Worm (Caenorhabditis elegans) whole organism, L3 larva: ENCODE measurements around the gene T28C12.2.

ENCODE experiments used
- ZK546.5 ChIP-seq: sonication (generic microtip); optimal IDR thresholded peaks from 2 replicates; lab custom pipeline; 2017; ENCODE audit warnings: missing biosample characterization, missing genetic modification characterization
- ama-1 ChIP-seq: fragments of 150-350 bp; optimal IDR thresholded peaks from 2 replicates; lab custom pipeline; 2018
- ceh-16 ChIP-seq: sonication (generic microtip); optimal IDR thresholded peaks from 2 replicates; lab custom pipeline; 2017; ENCODE audit warnings: missing biosample characterization, missing genetic modification characterization
- ceh-28 ChIP-seq: fragments of 150-350 bp; optimal IDR thresholded peaks from 2 replicates; lab custom pipeline; 2014; ENCODE audit warnings: missing biosample characterization, missing genetic modification reagents, missing genetic modification characterization
- ceh-82 ChIP-seq: fragments of 150-350 bp; optimal IDR thresholded peaks from 2 replicates; lab custom pipeline; 2014; ENCODE audit warnings: missing biosample characterization, missing genetic modification characterization
- daf-12 ChIP-seq: fragments of 150-350 bp; optimal IDR thresholded peaks from 2 replicates; lab custom pipeline; 2014; ENCODE audit warnings: missing biosample characterization, missing genetic modification reagents, missing genetic modification characterization
- egl-5 ChIP-seq: fragments of 150-350 bp; optimal IDR thresholded peaks from 2 replicates; lab custom pipeline; 2017; ENCODE audit warnings: missing biosample characterization, missing genetic modification reagents, missing genetic modification characterization, inconsistent platforms
- elt-1 ChIP-seq: fragments of 150-350 bp; optimal IDR thresholded peaks from 2 replicates; lab custom pipeline; 2014; ENCODE audit warnings: missing biosample characterization, missing genetic modification characterization
- elt-2 ChIP-seq: sonication (generic microtip); optimal IDR thresholded peaks from 2 replicates; lab custom pipeline; 2016; ENCODE audit warnings: missing genetic modification reagents, mild to moderate bottlenecking, missing genetic modification characterization, missing compliant biosample characterization
- elt-3 ChIP-seq, 3 experiments: fragments of 150-350 bp in 1 of 3; sonication (generic microtip) in 2 of 3; optimal IDR thresholded peaks; 2 replicates in 2 of 3; 4 replicates in 1 of 3; lab custom pipeline; 2014 to 2017; ENCODE audit warnings: missing biosample characterization in 3 of 3, missing genetic modification characterization in 3 of 3
- eor-1 ChIP-seq, 2 experiments: fragments of 150-350 bp; optimal IDR thresholded peaks; 2 replicates each; lab custom pipeline; 2014 to 2018; ENCODE audit warnings: missing biosample characterization in 2 of 2, missing genetic modification characterization in 2 of 2
- fkh-10 ChIP-seq: sonication (generic microtip); optimal IDR thresholded peaks from 2 replicates; lab custom pipeline; 2017; ENCODE audit warnings: missing biosample characterization, missing genetic modification reagents, missing genetic modification characterization
- fkh-2 ChIP-seq: fragments of 150-350 bp; optimal IDR thresholded peaks from 2 replicates; lab custom pipeline; 2014; ENCODE audit warnings: missing biosample characterization, missing genetic modification reagents, missing genetic modification characterization
- fos-1 ChIP-seq: fragments of 150-350 bp; optimal IDR thresholded peaks from 2 replicates; lab custom pipeline; 2014; ENCODE audit warnings: missing biosample characterization, missing genetic modification characterization
- hmg-11 ChIP-seq: sonication (generic microtip); optimal IDR thresholded peaks from 2 replicates; lab custom pipeline; 2016; ENCODE audit warnings: missing genetic modification characterization, missing compliant biosample characterization
- lin-15B ChIP-seq: fragments of 150-350 bp; optimal IDR thresholded peaks from 2 replicates; lab custom pipeline; 2014; ENCODE audit warnings: missing biosample characterization, missing genetic modification characterization
- lin-39 ChIP-seq: fragments of 150-350 bp; optimal IDR thresholded peaks from 2 replicates; lab custom pipeline; 2018; ENCODE audit warnings: missing biosample characterization, missing genetic modification reagents, missing genetic modification characterization
- mdl-1 ChIP-seq: fragments of 150-350 bp; optimal IDR thresholded peaks from 2 replicates; lab custom pipeline; 2014; ENCODE audit warnings: missing biosample characterization, missing genetic modification characterization
- mml-1 ChIP-seq: fragments of 150-350 bp; sonication (generic microtip); optimal IDR thresholded peaks from 3 replicates; lab custom pipeline; 2014; ENCODE audit warnings: missing biosample characterization, missing genetic modification characterization
- nfya-1 ChIP-seq: sonication (generic microtip); optimal IDR thresholded peaks from 2 replicates; lab custom pipeline; 2017; ENCODE audit warnings: missing genetic modification characterization, mild to moderate bottlenecking, missing compliant biosample characterization, antibody characterized with exemption, moderate library complexity; ENCODE audit not compliant: insufficient read depth
- nhr-23 ChIP-seq: fragments of 150-350 bp; optimal IDR thresholded peaks from 2 replicates; lab custom pipeline; 2014; ENCODE audit warnings: missing biosample characterization, missing genetic modification reagents, missing genetic modification characterization
- nhr-237 ChIP-seq: fragments of 150-350 bp; optimal IDR thresholded peaks from 2 replicates; lab custom pipeline; 2014; ENCODE audit warnings: missing biosample characterization, missing genetic modification characterization
- nhr-25 ChIP-seq: sonication (generic microtip); optimal IDR thresholded peaks from 2 replicates; lab custom pipeline; 2017; ENCODE audit warnings: missing biosample characterization, missing genetic modification characterization
- nhr-28 ChIP-seq: fragments of 150-350 bp; optimal IDR thresholded peaks from 2 replicates; lab custom pipeline; 2014; ENCODE audit warnings: missing biosample characterization, missing genetic modification characterization
- nhr-43 ChIP-seq: sonication (generic microtip); optimal IDR thresholded peaks from 2 replicates; lab custom pipeline; 2016; ENCODE audit warnings: mild to moderate bottlenecking, missing genetic modification characterization, missing compliant biosample characterization; ENCODE audit not compliant: poor library complexity, severe bottlenecking
- nhr-67 ChIP-seq: fragments of 150-350 bp; optimal IDR thresholded peaks from 2 replicates; lab custom pipeline; 2014; ENCODE audit warnings: missing biosample characterization, missing genetic modification characterization
- nhr-76 ChIP-seq: fragments of 150-350 bp; sonication (generic microtip); optimal IDR thresholded peaks from 5 replicates; lab custom pipeline; 2014; ENCODE audit warnings: missing biosample characterization, missing genetic modification characterization
- pha-4 ChIP-seq: fragments of 150-350 bp; optimal IDR thresholded peaks from 2 replicates; lab custom pipeline; 2014; ENCODE audit warnings: missing biosample characterization, missing genetic modification reagents, missing genetic modification characterization
- skn-1 ChIP-seq: fragments of 150-350 bp; optimal IDR thresholded peaks from 2 replicates; lab custom pipeline; 2014; ENCODE audit warnings: missing biosample characterization, missing genetic modification characterization
- snpc-4 ChIP-seq: fragments of 150-350 bp; optimal IDR thresholded peaks from 2 replicates; lab custom pipeline; 2014; ENCODE audit warnings: missing biosample characterization, missing genetic modification characterization
- unc-39 ChIP-seq: sonication (generic microtip); optimal IDR thresholded peaks from 4 replicates; lab custom pipeline; 2017; ENCODE audit warnings: missing biosample characterization, missing genetic modification characterization
- unc-62 ChIP-seq: fragments of 150-350 bp; sonication (generic microtip); optimal IDR thresholded peaks from 4 replicates; lab custom pipeline; 2014; ENCODE audit warnings: missing biosample characterization, missing genetic modification reagents, missing genetic modification characterization
- zag-1 ChIP-seq: fragments of 150-350 bp; optimal IDR thresholded peaks from 2 replicates; lab custom pipeline; 2014; ENCODE audit warnings: missing biosample characterization, missing genetic modification characterization
- ztf-4 ChIP-seq: fragments of 150-350 bp; optimal IDR thresholded peaks from 2 replicates; lab custom pipeline; 2014; ENCODE audit warnings: missing biosample characterization, missing genetic modification characterization

T28C12.2 gene

DNA sequence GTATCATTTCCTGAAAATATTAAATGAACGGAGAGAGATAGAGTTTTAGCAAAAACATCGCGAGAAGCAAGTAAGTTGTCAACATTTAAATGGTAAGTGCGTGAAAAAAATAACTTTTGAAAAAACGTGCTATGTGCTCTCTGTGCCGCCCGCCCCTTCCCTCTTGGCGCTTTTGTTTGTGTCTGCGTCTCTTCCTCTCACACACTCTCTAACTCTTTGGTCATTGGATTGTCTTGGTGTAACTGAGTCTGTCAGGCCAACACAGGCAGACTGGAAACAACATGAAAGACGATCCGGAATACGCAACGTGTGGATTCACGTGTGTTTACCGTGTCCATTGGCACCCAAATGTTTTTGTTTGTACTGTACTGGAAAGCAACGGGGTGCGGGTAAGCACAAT is 7.1 kb downstream of the T28C12.2 start, which contains the start of gene T28C12.6:
Gene T28C12.6 (minus strand): TSS at position 12 of the 400 bp plus-strand sequence.
- TF ChIP-seq nhr-237 (tag; lab: Kevin White, UChicago) (no peak), ceh-82 (tag; lab: Kevin White, UChicago) (no peak), elt-2 (tag; lab: Kevin White, UChicago) (no peak), nhr-25 (no peak), ztf-4 (tag; lab: Kevin White, UChicago) (no peak), nhr-23 (tag; lab: Kevin White, UChicago) (no peak), unc-62 (GFP tag; lab: Kevin White, UChicago) (no peak), fkh-2 (tag; lab: Kevin White, UChicago) (no peak), lin-39 (tag; lab: Kevin White, UChicago) (no peak), fkh-10 (GFP tag; lab: Kevin White, UChicago) (no peak), nhr-76 (tag; lab: Kevin White, UChicago) (no peak), nhr-67 (no peak), ZK546.5 (tag; lab: Kevin White, UChicago) (no peak), unc-39 (tag; lab: Kevin White, UChicago) (no peak), egl-5 (tag; lab: Kevin White, UChicago) (no peak), nhr-28 (tag; lab: Kevin White, UChicago) (no peak), eor-1 (tag; optimal IDR thresholded peaks at IDR 0.05; lab: Kevin White, UChicago) (no peak), ceh-16 (tag; lab: Kevin White, UChicago) (no peak), ceh-28 (tag; lab: Kevin White, UChicago) (no peak)
- TF ChIP-seq, all 47 proteins: peak for 0

DNA sequence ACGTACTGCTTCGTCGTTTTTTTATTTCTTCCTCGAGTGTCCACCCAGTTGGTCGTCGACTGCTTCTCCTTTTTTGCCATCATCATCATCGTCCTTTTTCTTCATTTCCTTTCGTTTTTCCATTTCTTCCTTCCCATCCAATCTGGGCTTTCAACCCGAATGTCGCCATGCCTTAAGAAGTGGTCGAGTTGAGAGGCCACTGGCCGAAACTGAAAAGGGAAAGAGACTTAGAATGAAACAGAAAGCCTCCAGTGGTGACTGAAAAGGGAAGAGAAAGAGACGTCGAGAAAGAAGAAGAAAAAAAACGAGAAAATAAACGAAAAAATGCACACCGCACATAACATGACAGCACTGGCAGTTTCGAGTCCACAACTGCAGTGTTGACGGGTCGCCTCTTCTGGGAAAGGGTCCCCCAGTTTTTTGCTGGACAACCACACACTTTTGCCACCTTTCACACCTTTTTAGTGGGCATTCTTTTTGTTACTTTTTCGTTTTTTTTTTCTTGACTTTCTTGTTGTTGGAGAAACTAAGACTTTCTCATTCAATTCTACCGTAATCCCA is 12.2 kb downstream of the T28C12.2 start:
- TF ChIP-seq snpc-4 (tag; lab: Kevin White, UChicago) (no peak), nfya-1 (tag; lab: Kevin White, UChicago) (peak; percentile 78), lin-15B (tag; lab: Kevin White, UChicago) (no peak), elt-3 (tag; optimal IDR thresholded peaks at IDR 0.05; lab: Kevin White, UChicago) (no peak), mml-1 (tag; lab: Kevin White, UChicago) (no peak), ama-1 (lab: Kevin White, UChicago) (no peak), egl-5 (tag; lab: Kevin White, UChicago) (no peak), fos-1 (tag; lab: Kevin White, UChicago) (no peak), hmg-11 (tag; lab: Kevin White, UChicago) (peak; percentile 2), ztf-4 (tag; lab: Kevin White, UChicago) (no peak)
- TF ChIP-seq, all 47 proteins: peak for 2

DNA sequence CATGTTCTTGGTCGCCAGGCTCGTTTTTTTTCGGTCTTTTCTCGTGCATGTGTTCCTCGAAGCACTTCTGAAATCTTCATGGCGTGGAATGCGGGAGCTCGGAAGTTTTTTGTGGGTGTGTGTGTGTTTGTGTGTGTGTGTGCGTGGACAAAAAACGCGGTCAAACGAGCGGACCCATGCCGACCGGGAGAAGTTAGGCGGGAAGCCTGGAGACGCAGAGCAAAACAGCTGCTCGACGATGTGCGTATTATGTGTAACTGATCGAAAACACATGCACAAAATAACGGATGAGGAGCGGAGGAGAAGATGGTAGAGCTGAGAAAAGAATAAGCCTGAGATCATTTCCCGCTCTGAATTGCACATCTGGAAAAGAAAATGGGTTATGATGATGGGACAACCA is 13.5 kb downstream of the T28C12.2 start:
- no peak for TF ChIP-seq pha-4 (tag; lab: Kevin White, UChicago)
- TF ChIP-seq eor-1 (tag; optimal IDR thresholded peaks at IDR 0.05; lab: Kevin White, UChicago), result no peak
- TF ChIP-seq lin-39 (tag; lab: Kevin White, UChicago), result peak; percentile 40
- no peak for TF ChIP-seq skn-1 (tag; lab: Kevin White, UChicago)
- no peak for TF ChIP-seq mdl-1 (tag; lab: Kevin White, UChicago)
- no peak for TF ChIP-seq nhr-43 (tag; lab: Kevin White, UChicago)
- TF ChIP-seq fkh-10 (GFP tag; lab: Kevin White, UChicago), result no peak
- no peak for TF ChIP-seq elt-1 (tag; lab: Kevin White, UChicago)
- no peak for TF ChIP-seq daf-12 (tag; lab: Kevin White, UChicago)
- TF ChIP-seq nhr-76 (tag; lab: Kevin White, UChicago), result no peak
- peak; percentile 37 for TF ChIP-seq nfya-1 (tag; lab: Kevin White, UChicago)
- TF ChIP-seq, all 47 proteins: peak for 2

DNA sequence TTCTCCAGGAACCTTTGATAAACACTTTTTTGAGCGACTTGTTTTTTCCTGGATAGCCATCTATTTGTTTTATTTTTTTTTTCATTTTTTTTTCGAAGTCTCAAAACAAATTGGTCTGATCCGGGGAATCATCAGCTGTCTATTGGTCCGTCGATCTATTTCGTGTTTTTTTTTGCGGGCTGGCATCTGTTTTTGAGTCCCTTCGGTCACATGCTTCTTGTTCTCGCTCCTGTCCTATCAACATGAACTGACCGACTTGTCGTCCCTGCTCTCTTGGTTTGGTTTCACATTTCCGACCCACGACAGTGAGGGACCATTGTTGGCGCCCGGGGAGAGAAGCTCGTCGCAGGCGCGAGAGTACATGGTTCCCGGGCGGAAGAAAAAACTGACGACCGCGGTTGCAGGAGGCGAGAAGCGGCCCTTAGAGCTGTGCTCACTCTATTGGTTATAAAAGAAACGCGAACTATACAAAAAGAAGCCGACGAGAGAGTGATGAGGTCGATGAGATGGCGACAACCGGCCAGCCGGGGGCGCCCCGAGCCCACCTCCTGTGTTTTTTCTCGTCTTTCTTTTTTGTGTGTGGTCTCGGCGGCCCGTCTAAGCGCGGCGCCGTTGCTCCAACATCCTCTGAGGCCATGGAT is 15.7 kb downstream of the T28C12.2 start:
- TF ChIP-seq elt-2 (tag; lab: Kevin White, UChicago) (no peak), zag-1 (tag; lab: Kevin White, UChicago) (no peak), nfya-1 (tag; lab: Kevin White, UChicago) (peak; percentile 13)
